Worm (Caenorhabditis elegans): ENCODE data around the gene F54C9.3.

The F54C9.3 gene

DNA sequence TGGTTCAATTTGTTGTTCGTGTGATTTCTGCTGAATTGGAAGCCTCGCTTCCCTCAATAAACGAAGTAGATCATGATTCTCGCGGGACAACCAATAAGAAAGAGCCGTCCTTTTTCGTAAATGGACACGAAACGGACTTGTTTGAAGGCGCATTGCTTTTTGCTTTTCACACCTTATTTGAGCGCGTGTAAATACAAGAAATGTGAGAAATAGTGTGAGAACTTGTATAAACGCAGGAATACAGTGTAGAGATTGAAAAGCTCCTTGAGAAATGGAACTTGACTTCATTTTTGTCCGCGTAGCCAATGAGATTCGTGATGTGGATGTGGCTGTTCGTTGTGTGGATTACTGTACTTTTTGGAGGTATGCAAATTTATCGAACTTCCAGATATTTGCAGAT, 46.0 kb downstream of the F54C9.3 start, which contains the start of gene cht-2:
Gene cht-2 (plus strand): TSS at position 301 of the 400 bp plus-strand sequence.
- TF ChIP-seq nhr-23 (tag; optimal IDR thresholded peaks at IDR 0.05) (no peak), R02D3.7 (tag; optimal IDR thresholded peaks at IDR 0.05) (no peak), egl-27 (tag; optimal IDR thresholded peaks at IDR 0.05) (no peak), sea-2 (GFP tag; optimal IDR thresholded peaks at IDR 0.05) (no peak), fkh-10 (GFP tag; optimal IDR thresholded peaks at IDR 0.05) (no peak), skn-1 (tag; optimal IDR thresholded peaks at IDR 0.05) (no peak), lin-39 (tag; optimal IDR thresholded peaks at IDR 0.05) (no peak), nhr-11 (tag; optimal IDR thresholded peaks at IDR 0.05) (no peak), nhr-76 (tag; optimal IDR thresholded peaks at IDR 0.05) (no peak), ceh-9 (tag; optimal IDR thresholded peaks at IDR 0.05) (no peak), mml-1 (tag; optimal IDR thresholded peaks at IDR 0.05) (no peak), lsy-12 (tag; optimal IDR thresholded peaks at IDR 0.05) (no peak)

DNA sequence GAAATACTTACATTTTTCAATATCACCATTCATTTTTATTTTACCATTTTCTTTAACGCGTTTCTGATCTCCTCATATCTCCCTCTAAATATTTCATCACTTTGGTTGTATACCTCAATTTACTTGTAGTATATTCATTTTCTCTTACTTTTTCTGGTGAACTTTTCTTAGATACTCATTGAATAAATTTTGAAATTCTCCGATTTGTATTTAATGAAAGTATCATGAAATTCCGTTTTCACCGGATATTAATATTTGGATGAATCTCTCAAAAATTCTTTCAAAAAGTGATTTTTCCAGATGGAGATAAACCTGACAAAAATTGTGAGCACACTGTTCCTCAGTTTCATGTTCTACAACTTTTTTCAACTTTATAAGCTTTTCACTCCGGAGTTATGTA, 48.4 kb downstream of the F54C9.3 start, which contains the start of gene T13H5.8:
Gene T13H5.8 (plus strand): TSS at position 301 of the 400 bp plus-strand sequence.
- TF ChIP-seq ceh-9 (tag; optimal IDR thresholded peaks at IDR 0.05) (no peak), ama-1 (optimal IDR thresholded peaks at IDR 0.05) (no peak), jun-1 (tag; optimal IDR thresholded peaks at IDR 0.05) (no peak), tbx-2 (tag; optimal IDR thresholded peaks at IDR 0.05) (no peak), nhr-28 (tag; optimal IDR thresholded peaks at IDR 0.05) (no peak), fos-1 (tag; optimal IDR thresholded peaks at IDR 0.05) (no peak), nhr-76 (tag; optimal IDR thresholded peaks at IDR 0.05) (no peak), elt-1 (tag; optimal IDR thresholded peaks at IDR 0.05) (no peak), pqm-1 (tag; optimal IDR thresholded peaks at IDR 0.05) (no peak), nhr-77 (tag; optimal IDR thresholded peaks at IDR 0.05) (no peak), ZK546.5 (tag; optimal IDR thresholded peaks at IDR 0.05) (no peak), ceh-16 (tag; optimal IDR thresholded peaks at IDR 0.05) (no peak)

DNA sequence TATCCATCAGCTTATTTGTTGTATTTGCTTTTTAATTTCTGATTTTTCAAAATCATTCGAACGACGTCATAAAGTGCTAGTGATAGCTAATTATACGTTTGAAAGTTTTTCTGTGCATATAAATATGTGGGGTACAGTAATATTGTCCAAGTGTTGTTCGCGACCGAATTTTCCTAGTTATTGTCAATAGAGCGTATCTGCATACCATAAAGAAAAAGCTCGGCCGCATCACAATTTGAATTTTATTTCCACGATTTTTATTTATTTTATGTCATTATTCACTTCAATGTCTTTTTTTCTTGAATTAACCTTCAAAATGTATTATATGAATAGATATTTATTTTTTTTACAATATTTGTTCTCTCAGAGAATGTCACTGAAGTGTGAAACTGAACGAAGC, 49.9 kb downstream of the F54C9.3 start, which contains the start of gene rnh-2:
Gene rnh-2 (plus strand): TSS at position 368 of the 400 bp plus-strand sequence.
- TF ChIP-seq elt-1 (tag; optimal IDR thresholded peaks at IDR 0.05) (no peak), ama-1 (optimal IDR thresholded peaks at IDR 0.05) (no peak), fkh-2 (tag; optimal IDR thresholded peaks at IDR 0.05) (no peak), nfya-1 (tag; optimal IDR thresholded peaks at IDR 0.05; ENCODE audit: insufficient read depth) (peak; percentile 60), eor-1 (tag; optimal IDR thresholded peaks at IDR 0.05) (no peak), hmg-11 (tag; optimal IDR thresholded peaks at IDR 0.05) (no peak), ZK546.5 (tag; optimal IDR thresholded peaks at IDR 0.05) (no peak), nhr-43 (tag; optimal IDR thresholded peaks at IDR 0.05; ENCODE audit: poor library complexity, severe bottlenecking) (peak; percentile 58), ceh-28 (tag; optimal IDR thresholded peaks at IDR 0.05) (no peak), nhr-77 (tag; optimal IDR thresholded peaks at IDR 0.05) (no peak), aly-2 (tag; optimal IDR thresholded peaks at IDR 0.05) (no peak), nhr-28 (tag; optimal IDR thresholded peaks at IDR 0.05) (no peak), zag-1 (tag; optimal IDR thresholded peaks at IDR 0.05) (no peak), skn-1 (tag; optimal IDR thresholded peaks at IDR 0.05) (no peak), elt-2 (tag; optimal IDR thresholded peaks at IDR 0.05) (peak; percentile 42), nhr-25 (tag; optimal IDR thresholded peaks at IDR 0.05) (peak; percentile 52), nhr-237 (tag; optimal IDR thresholded peaks at IDR 0.05) (no peak), jun-1 (tag; optimal IDR thresholded peaks at IDR 0.05) (no peak), pha-4 (tag; optimal IDR thresholded peaks at IDR 0.05) (peak; percentile 92), egl-27 (tag; optimal IDR thresholded peaks at IDR 0.05) (no peak), sea-2 (GFP tag; optimal IDR thresholded peaks at IDR 0.05) (no peak), nhr-12 (tag; optimal IDR thresholded peaks at IDR 0.05) (no peak), lsy-12 (tag; optimal IDR thresholded peaks at IDR 0.05) (peak; percentile 14), ceh-9 (tag; optimal IDR thresholded peaks at IDR 0.05) (no peak), ceh-82 (tag; optimal IDR thresholded peaks at IDR 0.05) (no peak), lin-15B (tag; optimal IDR thresholded peaks at IDR 0.05) (peak; percentile 85), R02D3.7 (tag; optimal IDR thresholded peaks at IDR 0.05) (peak; percentile 46), ceh-16 (tag; optimal IDR thresholded peaks at IDR 0.05) (no peak), fkh-10 (GFP tag; optimal IDR thresholded peaks at IDR 0.05) (no peak), nhr-67 (tag; optimal IDR thresholded peaks at IDR 0.05) (no peak), nhr-23 (tag; optimal IDR thresholded peaks at IDR 0.05) (peak; percentile 83), egl-5 (tag; optimal IDR thresholded peaks at IDR 0.05) (no peak), lin-39 (tag; optimal IDR thresholded peaks at IDR 0.05) (no peak), ztf-11 (tag; optimal IDR thresholded peaks at IDR 0.05) (no peak), snpc-4 (tag; optimal IDR thresholded peaks at IDR 0.05) (peak; percentile 73), tbx-2 (tag; optimal IDR thresholded peaks at IDR 0.05) (no peak), nhr-76 (tag; optimal IDR thresholded peaks at IDR 0.05) (peak; percentile 28), ztf-4 (tag; optimal IDR thresholded peaks at IDR 0.05) (no peak), unc-39 (tag; optimal IDR thresholded peaks at IDR 0.05) (no peak), mdl-1 (tag; optimal IDR thresholded peaks at IDR 0.05) (no peak), daf-12 (tag; optimal IDR thresholded peaks at IDR 0.05) (no peak), fos-1 (tag; optimal IDR thresholded peaks at IDR 0.05) (no peak), mml-1 (tag; optimal IDR thresholded peaks at IDR 0.05) (no peak), pqm-1 (tag; optimal IDR thresholded peaks at IDR 0.05) (no peak), nhr-11 (tag; optimal IDR thresholded peaks at IDR 0.05) (no peak), elt-3 (tag; optimal IDR thresholded peaks at IDR 0.05) (no peak), unc-62 (GFP tag; optimal IDR thresholded peaks at IDR 0.05) (no peak)
